Fruit fly (Drosophila melanogaster): ENCODE results near the gene tsg.

The tsg gene

DNA sequence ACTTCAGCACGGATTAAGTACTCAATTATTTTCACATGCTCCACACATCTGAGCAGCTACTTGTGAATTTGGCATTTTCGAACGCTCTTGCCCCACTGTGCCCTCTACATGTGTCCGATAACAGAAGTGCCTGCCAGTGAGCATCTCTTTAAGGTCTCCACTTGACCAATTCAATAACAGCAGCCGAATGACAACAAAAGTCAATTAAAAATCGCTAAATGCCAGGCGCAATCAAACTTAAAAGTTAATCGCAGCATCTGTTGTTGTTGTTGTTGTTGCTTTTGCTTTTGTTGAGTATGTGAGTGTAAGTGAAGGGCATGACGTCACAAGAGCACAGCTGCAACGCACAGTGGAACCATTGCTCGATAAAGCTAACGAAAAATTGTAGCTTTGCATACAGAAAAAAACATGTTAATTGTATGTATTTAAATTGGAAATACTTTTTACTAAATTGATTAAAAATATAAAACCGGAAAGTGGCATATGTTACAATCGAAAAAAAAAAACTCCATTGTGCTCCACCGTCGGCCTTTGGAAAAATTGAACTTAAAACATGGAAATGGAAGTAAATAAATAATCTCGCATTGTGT, 26.1 kb upstream of the tsg start (continued):
- TF ChIP-seq CG8319 (GFP tag; optimal IDR thresholded peaks at IDR 0.05) (peak; percentile 84), Smox (GFP tag; optimal IDR thresholded peaks at IDR 0.05) (peak; percentile 80), Sox15 (GFP tag; optimal IDR thresholded peaks at IDR 0.05) (no peak), cyc (GFP tag; optimal IDR thresholded peaks at IDR 0.05) (peak; percentile 69), fd59A (GFP tag; optimal IDR thresholded peaks at IDR 0.05) (peak; percentile 15), achi (GFP tag; optimal IDR thresholded peaks at IDR 0.05) (peak; percentile 50), lz (GFP tag; optimal IDR thresholded peaks at IDR 0.05) (peak; percentile 75), Gug (GFP tag; IDR thresholded peaks at IDR 0.05) (0 out of 2 replicates have a peak, but pooled peaks have one; percentile 14), topi (GFP tag; optimal IDR thresholded peaks at IDR 0.05) (peak; percentile 78), CG8119 (GFP tag; IDR thresholded peaks at IDR 0.05) (peak; percentile 44; the same call in 1 of the 3 replicates), OdsH (GFP tag; optimal IDR thresholded peaks at IDR 0.05) (peak; percentile 61), eg (GFP tag; IDR thresholded peaks at IDR 0.05) (peak; percentile 55), dac (GFP tag; optimal IDR thresholded peaks at IDR 0.05) (no peak), CG6808 (GFP tag; optimal IDR thresholded peaks at IDR 0.05) (peak; percentile 54), CG1621 (tag; optimal IDR thresholded peaks at IDR 0.05) (no peak), svp (GFP tag) (peak; percentile 91), CG8632 (GFP tag; optimal IDR thresholded peaks at IDR 0.05) (peak; percentile 50), Sox14 (GFP tag; optimal IDR thresholded peaks at IDR 0.05) (peak; percentile 68), CG6854 (GFP tag; optimal IDR thresholded peaks at IDR 0.05) (peak; percentile 13), CG4318 (GFP tag; optimal IDR thresholded peaks at IDR 0.05) (no peak), CG11902 (GFP tag; optimal IDR thresholded peaks at IDR 0.05) (peak; percentile 19), Met (GFP tag; optimal IDR thresholded peaks at IDR 0.05) (peak; percentile 78), Sox102F (GFP tag; optimal IDR thresholded peaks at IDR 0.05) (peak; percentile 76), CG10669 (GFP tag; optimal IDR thresholded peaks at IDR 0.05) (peak; percentile 61), vri (GFP tag; optimal IDR thresholded peaks at IDR 0.05) (peak; percentile 45), Blimp-1 (GFP tag; optimal IDR thresholded peaks at IDR 0.05) (peak; percentile 45), CG3032 (tag; optimal IDR thresholded peaks at IDR 0.05) (peak; percentile 23), Lpt (GFP tag; optimal IDR thresholded peaks at IDR 0.05) (no peak), Eip75B (GFP tag; optimal IDR thresholded peaks at IDR 0.05) (peak; percentile 73), Hr38 (GFP tag; optimal IDR thresholded peaks at IDR 0.05) (no peak), CG34406 (GFP tag; optimal IDR thresholded peaks at IDR 0.05) (peak; percentile 52), Hr4 (GFP tag; optimal IDR thresholded peaks at IDR 0.05) (no peak), CG3919 (GFP tag; optimal IDR thresholded peaks at IDR 0.05) (peak; percentile 73), CG9139 (GFP tag; optimal IDR thresholded peaks at IDR 0.05) (no peak), CG7368 (GFP tag; optimal IDR thresholded peaks at IDR 0.05) (peak; percentile 34), Hr39 (GFP tag; optimal IDR thresholded peaks at IDR 0.05) (peak; percentile 52), CG11762 (GFP tag; optimal IDR thresholded peaks at IDR 0.05; ENCODE audit: insufficient read depth) (peak; percentile 1)

DNA sequence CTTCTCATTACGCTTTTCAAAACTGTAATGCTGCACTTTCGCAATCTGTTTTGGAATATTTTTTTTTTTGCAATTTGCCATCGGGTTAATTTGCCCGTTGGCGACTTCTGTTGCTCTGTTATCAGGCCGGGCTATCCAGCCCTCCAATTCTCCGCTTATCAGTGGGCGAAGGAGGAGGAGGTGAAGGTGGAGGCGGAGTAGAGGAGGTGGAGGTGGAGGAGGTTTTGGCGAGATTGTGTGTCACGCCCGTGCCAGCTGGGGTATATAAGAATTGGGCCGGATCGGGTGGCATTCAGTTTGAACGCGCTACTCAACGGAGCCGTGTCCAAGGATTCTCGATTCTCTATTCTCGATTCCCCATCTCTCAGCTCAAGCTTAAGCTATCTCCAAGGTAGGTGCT, 25.4 kb upstream of the tsg start:
- TF ChIP-seq CG6854 (GFP tag; optimal IDR thresholded peaks at IDR 0.05) (no peak), svp (GFP tag) (peak; percentile 98)

DNA sequence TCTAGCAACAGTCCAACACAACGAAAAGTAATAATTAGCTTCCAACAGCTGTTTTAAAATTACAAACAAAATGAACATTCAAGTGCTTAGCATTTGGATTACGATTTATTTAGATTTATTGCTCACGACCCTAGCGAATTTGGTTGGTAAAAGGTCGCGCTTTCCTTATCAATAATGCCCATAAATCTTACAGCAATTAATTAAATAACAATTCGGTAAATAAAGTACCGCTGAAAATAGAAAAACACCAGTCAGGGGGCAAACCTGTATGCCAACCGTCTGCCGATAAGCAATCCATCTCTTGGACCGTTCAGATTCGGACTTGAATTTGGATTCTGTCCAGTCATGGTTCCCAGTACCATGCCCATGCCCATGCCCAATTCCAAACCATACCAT, 24.3 kb upstream of the tsg start:
- TF ChIP-seq svp (GFP tag) (peak; percentile 83), CG34406 (GFP tag; optimal IDR thresholded peaks at IDR 0.05) (no peak), dac (GFP tag; optimal IDR thresholded peaks at IDR 0.05) (no peak)

Measured in whole organism, prepupa.